Worm (Caenorhabditis elegans) whole organism, early embryonic: Measurements from ENCODE around the gene metl-13.

Experiments used
- F13C5.2 ChIP-seq: sonication (generic microtip); optimal IDR thresholded peaks from 2 replicates; lab custom pipeline; 2017; ENCODE audit warnings: mild to moderate bottlenecking, missing genetic modification characterization, inconsistent platforms, missing compliant biosample characterization
- aly-1 ChIP-seq: sonication (generic microtip); optimal IDR thresholded peaks from 2 replicates; lab custom pipeline; 2016; ENCODE audit warnings: missing genetic modification characterization, missing compliant biosample characterization
- ama-1 ChIP-seq: fragments of 150-350 bp; optimal IDR thresholded peaks from 2 replicates; lab custom pipeline; 2014
- ceh-13 ChIP-seq: fragments of 200-800 bp; sonication (Bioruptor generic); optimal IDR thresholded peaks from 2 replicates; lab custom pipeline; 2018; ENCODE audit warnings: mild to moderate bottlenecking, missing genetic modification characterization, missing compliant biosample characterization
- ceh-36 ChIP-seq: sonication (generic microtip); optimal IDR thresholded peaks from 2 replicates; lab custom pipeline; 2016; ENCODE audit warnings: missing genetic modification characterization, inconsistent platforms, missing compliant biosample characterization
- ets-7 ChIP-seq: sonication (generic microtip); optimal IDR thresholded peaks from 2 replicates; lab custom pipeline; 2016; ENCODE audit warnings: missing genotype, missing genetic modification characterization, missing compliant biosample characterization
- flt-1 ChIP-seq: fragments of 200-800 bp; sonication (Bioruptor generic); IDR thresholded peaks from 2 replicates; pipeline ENCODE4 v1.3.6; 2022; ENCODE audit warnings: missing genetic modification characterization, missing compliant biosample characterization
- hmbx-1 ChIP-seq: sonication (generic microtip); optimal IDR thresholded peaks from 2 replicates; lab custom pipeline; 2016; ENCODE audit warnings: mild to moderate bottlenecking, missing genetic modification characterization, missing compliant biosample characterization
- hnd-1 ChIP-seq: sonication (generic microtip); optimal IDR thresholded peaks from 2 replicates; lab custom pipeline; 2016; ENCODE audit warnings: missing genetic modification characterization, missing compliant biosample characterization
- scrt-1 ChIP-seq: fragments of 200-800 bp; sonication (Bioruptor generic); IDR thresholded peaks from 2 replicates; pipeline ENCODE4 v1.3.6; 2022; ENCODE audit warnings: missing genetic modification characterization, missing compliant biosample characterization
- tra-4 ChIP-seq: sonication (generic microtip); optimal IDR thresholded peaks from 2 replicates; lab custom pipeline; 2017; ENCODE audit warnings: missing genetic modification characterization, missing compliant biosample characterization

ce11 chrIV:6613296-6613695, 21.6 kb upstream of the metl-13 start, which contains the start of gene drh-1:
- TF ChIP-seq hnd-1 (no peak), F13C5.2 (tag; lab: Kevin White, UChicago) (no peak), aly-1 (no peak), ama-1 (no peak), ets-7 (tag; lab: Kevin White, UChicago) (no peak), ceh-36 (tag; lab: Kevin White, UChicago) (no peak), flt-1 (GFP tag; lab: Robert Waterston, UW) (no peak), hmbx-1 (tag; lab: Kevin White, UChicago) (no peak), tra-4 (tag; lab: Kevin White, UChicago) (no peak), ceh-13 (GFP tag; lab: Kevin White, UChicago) (no peak), scrt-1 (GFP tag; lab: Robert Waterston, UW) (no peak)
